Worm (Caenorhabditis elegans) whole organism, L4 larva: ENCODE data around the gene F58H1.5.

Source experiments
- ceh-28 ChIP-seq: fragments of 150-350 bp; optimal IDR thresholded peaks from 2 replicates; lab custom pipeline; 2014; ENCODE audit warnings: missing biosample characterization, missing genetic modification reagents, missing genetic modification characterization
- ces-1 ChIP-seq: fragments of 150-350 bp; sonication (generic microtip); optimal IDR thresholded peaks from 4 replicates; lab custom pipeline; 2014; ENCODE audit warnings: missing biosample characterization, missing genetic modification reagents, missing genetic modification characterization
- daf-8 ChIP-seq: fragments of 200-800 bp; sonication (Bioruptor generic); IDR thresholded peaks from 2 replicates; pipeline ENCODE4 v1.3.6; 2022; ENCODE audit warnings: missing genetic modification characterization, missing compliant biosample characterization
- dpl-1 ChIP-seq: fragments of 150-350 bp; optimal IDR thresholded peaks from 2 replicates; lab custom pipeline; 2014; ENCODE audit warnings: missing biosample characterization, missing genetic modification reagents, missing genetic modification characterization
- egl-27 ChIP-seq: sonication (generic microtip); optimal IDR thresholded peaks from 3 replicates; lab custom pipeline; 2017; ENCODE audit warnings: missing biosample characterization, missing genetic modification reagents, missing genetic modification characterization
- fkh-10 ChIP-seq: fragments of 150-350 bp; optimal IDR thresholded peaks from 2 replicates; lab custom pipeline; 2014; ENCODE audit warnings: missing biosample characterization, missing genetic modification reagents, missing genetic modification characterization
- lin-39 ChIP-seq: fragments of 150-350 bp; optimal IDR thresholded peaks from 2 replicates; lab custom pipeline; 2014; ENCODE audit warnings: missing biosample characterization, missing genetic modification reagents, missing genetic modification characterization
- mep-1 ChIP-seq: fragments of 150-350 bp; sonication (generic microtip); optimal IDR thresholded peaks from 3 replicates; lab custom pipeline; 2014; ENCODE audit warnings: missing biosample characterization, missing genetic modification characterization
- snpc-4 ChIP-seq: fragments of 150-350 bp; optimal IDR thresholded peaks from 2 replicates; lab custom pipeline; 2014; ENCODE audit warnings: missing biosample characterization, missing genetic modification characterization
- unc-62 ChIP-seq, 3 experiments: fragments of 150-350 bp in 1 of 3; sonication (generic microtip); optimal IDR thresholded peaks in 2 of 3; peaks in 1 of 3; 1 replicate in 1 of 3; 2 replicates in 2 of 3; lab custom pipeline; 2014 to 2017; ENCODE audit warnings: missing biosample characterization in 3 of 3, missing genetic modification characterization in 3 of 3, missing genetic modification reagents in 3 of 3, missing genotype in 1 of 3

DNA sequence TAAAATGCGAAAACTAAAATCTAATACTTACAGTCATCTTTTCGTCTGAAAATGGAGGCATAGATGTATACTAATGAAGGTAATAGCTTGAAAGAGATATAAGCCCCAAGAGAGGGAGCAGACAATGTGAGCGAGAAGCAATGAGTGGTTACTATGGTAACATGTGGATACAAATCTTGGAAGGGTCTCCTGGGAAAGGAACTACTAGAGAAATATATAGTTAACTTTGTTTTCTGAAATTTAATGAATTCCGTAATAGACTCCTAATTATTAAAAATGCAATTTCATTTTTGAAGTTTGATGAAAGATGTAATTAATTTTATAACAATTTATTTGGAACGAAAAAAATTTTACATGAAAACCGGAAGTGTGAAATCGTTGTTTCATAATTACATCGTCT is 30.8 kb upstream of the F58H1.5 start, which contains the start of gene osm-6:
- TF ChIP-seq daf-8 (no peak), snpc-4 (tag; lab: Kevin White, UChicago) (no peak), ceh-28 (no peak), fkh-10 (GFP tag; lab: Kevin White, UChicago) (no peak), egl-27 (tag; lab: Kevin White, UChicago) (no peak), mep-1 (tag; lab: Kevin White, UChicago) (no peak), ces-1 (GFP tag; lab: Kevin White, UChicago) (no peak), lin-39 (tag; lab: Kevin White, UChicago) (no peak), unc-62 (GFP tag; optimal IDR thresholded peaks at IDR 0.05 in 1 of 2; lab: Kevin White, UChicago) (no peak), unc-62 (tag; optimal IDR thresholded peaks at IDR 0.05; lab: Kevin White, UChicago) (no peak), dpl-1 (no peak)
